Worm (Caenorhabditis elegans) whole organism, early embryonic: ENCODE results near the gene sma-9.

Experiments used
- B0310.2 ChIP-seq: sonication (generic microtip); optimal IDR thresholded peaks from 2 replicates; lab custom pipeline; 2016; ENCODE audit warnings: mild to moderate bottlenecking, missing genetic modification characterization, missing compliant biosample characterization
- F13C5.2 ChIP-seq: sonication (generic microtip); optimal IDR thresholded peaks from 2 replicates; lab custom pipeline; 2017; ENCODE audit warnings: mild to moderate bottlenecking, missing genetic modification characterization, inconsistent platforms, missing compliant biosample characterization
- ama-1 ChIP-seq: fragments of 150-350 bp; optimal IDR thresholded peaks from 2 replicates; lab custom pipeline; 2014
- ceh-36 ChIP-seq: sonication (generic microtip); optimal IDR thresholded peaks from 2 replicates; lab custom pipeline; 2016; ENCODE audit warnings: missing genetic modification characterization, inconsistent platforms, missing compliant biosample characterization
- ets-7 ChIP-seq: sonication (generic microtip); optimal IDR thresholded peaks from 2 replicates; lab custom pipeline; 2016; ENCODE audit warnings: missing genotype, missing genetic modification characterization, missing compliant biosample characterization
- flt-1 ChIP-seq: fragments of 200-800 bp; sonication (Bioruptor generic); IDR thresholded peaks from 2 replicates; pipeline ENCODE4 v1.3.6; 2022; ENCODE audit warnings: missing genetic modification characterization, missing compliant biosample characterization
- scrt-1 ChIP-seq: fragments of 200-800 bp; sonication (Bioruptor generic); IDR thresholded peaks from 2 replicates; pipeline ENCODE4 v1.3.6; 2022; ENCODE audit warnings: missing genetic modification characterization, missing compliant biosample characterization

DNA sequence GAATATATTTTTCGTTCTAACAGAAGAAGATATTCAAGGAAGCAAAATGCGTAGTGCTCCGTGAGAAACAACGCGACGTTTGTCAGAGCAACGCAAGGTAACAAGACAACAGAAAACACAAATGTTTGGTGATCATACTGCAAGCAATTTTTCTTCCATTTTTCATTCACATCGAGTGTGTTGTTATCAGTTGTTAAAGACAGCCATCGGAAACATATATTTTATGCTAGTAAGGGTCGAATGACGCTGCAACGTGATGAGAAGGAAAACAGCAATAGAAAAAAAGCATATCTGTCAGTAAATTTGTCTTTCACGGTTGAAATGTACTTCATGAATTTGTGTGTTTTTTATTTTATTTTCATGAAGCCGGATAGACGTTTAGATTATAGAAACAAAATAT is 20.9 kb upstream of the sma-9 start:
- TF ChIP-seq ama-1 (lab: Kevin White, UChicago): no peak
- no peak for TF ChIP-seq flt-1 (GFP tag; lab: Robert Waterston, UW)
- TF ChIP-seq B0310.2: no peak
- TF ChIP-seq ets-7 (tag; lab: Kevin White, UChicago): no peak
- no peak for TF ChIP-seq ceh-36
- TF ChIP-seq F13C5.2 (tag; lab: Kevin White, UChicago): no peak
- TF ChIP-seq scrt-1 (GFP tag; lab: Robert Waterston, UW): no peak
